Fruit fly (Drosophila melanogaster): ENCODE results near the gene Rgl.

- TF ChIP-seq Mnt (GFP tag; optimal IDR thresholded peaks at IDR 0.05) (no peak), toe (GFP tag; optimal IDR thresholded peaks at IDR 0.05) (no peak), cic (GFP tag; optimal IDR thresholded peaks at IDR 0.05) (no peak)
Measured at dm6 chr3L:13865484-13865883, 59.7 kb downstream of the Rgl start.

Data from whole organism, adult.